Fruit fly (Drosophila melanogaster): Measurements from ENCODE around the gene CG34140.

The CG34140 gene

DNA sequence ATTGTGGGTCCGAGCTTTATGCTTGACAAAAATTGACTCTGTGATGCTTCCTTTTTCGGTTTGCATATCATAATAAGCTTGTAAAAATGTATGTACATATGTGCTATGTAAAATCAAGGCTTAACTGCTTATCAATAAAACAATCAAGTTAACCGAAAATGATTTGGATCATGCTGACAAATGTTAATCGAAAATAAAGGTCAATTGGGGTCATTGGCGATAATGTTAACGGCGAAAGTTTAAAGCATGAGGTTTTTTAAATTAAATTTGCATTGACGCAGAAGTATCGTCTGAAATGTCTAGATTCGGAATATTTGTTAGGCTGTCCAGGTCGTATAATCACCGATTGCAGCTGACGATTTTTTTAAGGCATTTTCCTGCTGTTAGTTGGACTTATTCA is 32.1 kb upstream of the CG34140 start, which contains the start of gene Kaz1-ORFB:
TSS of gene Kaz1-ORFB (plus strand) at position 301 of the 400 bp plus-strand sequence.
- TF ChIP-seq lola (GFP tag; optimal IDR thresholded peaks at IDR 0.05) = no peak
- no peak for TF ChIP-seq ey (GFP tag; optimal IDR thresholded peaks at IDR 0.05)
- no peak for TF ChIP-seq Rel (GFP tag; optimal IDR thresholded peaks at IDR 0.05)
- no peak for TF ChIP-seq Rel (tag; optimal IDR thresholded peaks at IDR 0.05)
- no peak for TF ChIP-seq Hnf4 (GFP tag; optimal IDR thresholded peaks at IDR 0.05)
- no peak for TF ChIP-seq dmrt93B (GFP tag; optimal IDR thresholded peaks at IDR 0.05)
- TF ChIP-seq Myc (optimal IDR thresholded peaks at IDR 0.05) = no peak
- TF ChIP-seq Hr78 (GFP tag; optimal IDR thresholded peaks at IDR 0.05) = no peak
- TF ChIP-seq CrebA (GFP tag; optimal IDR thresholded peaks at IDR 0.05; ENCODE audit: borderline replicate concordance) = no peak
- TF ChIP-seq usp (GFP tag; optimal IDR thresholded peaks at IDR 0.05) = no peak
- no peak for TF ChIP-seq brk (GFP tag; optimal IDR thresholded peaks at IDR 0.05)
- no peak for TF ChIP-seq br (GFP tag; optimal IDR thresholded peaks at IDR 0.05)
- no peak for TF ChIP-seq foxo (GFP tag; optimal IDR thresholded peaks at IDR 0.05)
- TF ChIP-seq OdsH (GFP tag; optimal IDR thresholded peaks at IDR 0.05) = no peak

DNA sequence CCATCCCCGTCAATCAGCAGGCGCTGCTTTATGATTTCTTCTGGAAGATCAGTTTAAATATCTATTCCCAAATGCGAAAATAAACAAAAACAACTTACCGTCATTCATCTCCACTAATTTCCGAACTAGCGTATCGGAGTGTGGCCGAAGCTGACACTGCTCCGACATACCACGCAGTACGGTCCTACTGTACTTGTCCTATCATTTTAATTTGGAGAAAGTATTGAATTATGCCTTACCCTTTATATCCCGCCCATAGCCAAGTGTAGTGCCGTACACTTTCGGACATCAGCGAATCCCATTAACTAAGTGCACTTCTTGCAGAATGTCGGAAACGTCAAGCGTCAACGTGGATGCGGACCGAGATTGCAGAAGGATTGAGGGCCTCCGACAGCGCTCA is 28.3 kb upstream of the CG34140 start, which contains the start of the genes thoc7 and Dis3l2:
TSS of gene thoc7 (minus strand) at position 168 of the 400 bp plus-strand sequence.
TSS of gene Dis3l2 (plus strand) at position 190 of the 400 bp plus-strand sequence.
- TF ChIP-seq OdsH (GFP tag; optimal IDR thresholded peaks at IDR 0.05) (no peak), foxo (GFP tag; optimal IDR thresholded peaks at IDR 0.05) (no peak)

DNA sequence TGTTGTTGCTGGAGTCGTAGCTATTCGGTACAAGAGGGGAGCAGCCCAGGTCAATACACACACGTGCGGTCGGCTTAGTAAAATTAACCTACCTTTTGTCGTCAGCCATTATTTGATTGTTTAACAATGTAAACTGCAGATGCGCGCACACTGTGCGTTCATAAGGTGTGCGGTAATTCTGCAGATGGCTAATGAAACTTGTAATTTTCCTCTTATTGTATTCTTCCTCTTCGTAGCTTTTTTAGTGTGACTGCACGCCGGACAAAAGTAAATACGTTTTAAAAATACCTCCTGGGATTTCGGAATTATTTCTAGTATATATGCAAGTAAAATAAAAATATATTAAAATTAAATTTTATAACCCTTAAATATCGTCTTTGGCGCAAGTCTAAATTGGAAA is 27.0 kb upstream of the CG34140 start, which contains the start of gene Prp4k:
TSS of gene Prp4k (minus strand) at position 258 of the 400 bp plus-strand sequence.
- no peak for TF ChIP-seq jim (GFP tag; optimal IDR thresholded peaks at IDR 0.05)
- TF ChIP-seq Hr78 (GFP tag; optimal IDR thresholded peaks at IDR 0.05) = no peak
- TF ChIP-seq CrebA (GFP tag; optimal IDR thresholded peaks at IDR 0.05; ENCODE audit: borderline replicate concordance) = no peak
- TF ChIP-seq psq (GFP tag; optimal IDR thresholded peaks at IDR 0.05) = peak; percentile 21
- no peak for TF ChIP-seq Rel (GFP tag; optimal IDR thresholded peaks at IDR 0.05)
- peak; percentile 30 for TF ChIP-seq Rel (tag; optimal IDR thresholded peaks at IDR 0.05)

- TF ChIP-seq foxo (GFP tag; optimal IDR thresholded peaks at IDR 0.05) (peak in 1 of 2 experiments; percentile 97), Vsx2 (GFP tag; optimal IDR thresholded peaks at IDR 0.05; ENCODE audit: partially characterized antibody) (no peak), Dfd (GFP tag; optimal IDR thresholded peaks at IDR 0.05) (no peak), Hnf4 (GFP tag; optimal IDR thresholded peaks at IDR 0.05) (peak; percentile 81), Myc (optimal IDR thresholded peaks at IDR 0.05) (peak; percentile 6), N (GFP tag; optimal IDR thresholded peaks at IDR 0.05) (no peak), dl (GFP tag; optimal IDR thresholded peaks at IDR 0.05; ENCODE audit: insufficient read depth in 1 of 2, partially characterized antibody in 2 of 2) (no peak), CG32264 (GFP tag; optimal IDR thresholded peaks at IDR 0.05) (peak; percentile 52), Mio (GFP tag; optimal IDR thresholded peaks at IDR 0.05) (no peak), pan (optimal IDR thresholded peaks at IDR 0.05) (no peak), Dif (GFP tag; optimal IDR thresholded peaks at IDR 0.05; ENCODE audit: partially characterized antibody) (no peak), dsf (GFP tag; optimal IDR thresholded peaks at IDR 0.05; ENCODE audit: borderline replicate concordance) (peak; percentile 51), Hr78 (GFP tag; optimal IDR thresholded peaks at IDR 0.05) (no peak), OdsH (GFP tag; optimal IDR thresholded peaks at IDR 0.05) (peak; percentile 96), sage (GFP tag; optimal IDR thresholded peaks at IDR 0.05) (no peak), sv (GFP tag; optimal IDR thresholded peaks at IDR 0.05) (peak; percentile 73), dmrt93B (GFP tag; optimal IDR thresholded peaks at IDR 0.05) (no peak), Rel (GFP tag; optimal IDR thresholded peaks at IDR 0.05) (peak; percentile 76), Rel (tag; optimal IDR thresholded peaks at IDR 0.05) (peak; percentile 90), CrebA (GFP tag; optimal IDR thresholded peaks at IDR 0.05; ENCODE audit: borderline replicate concordance) (no peak), GATAd (GFP tag; optimal IDR thresholded peaks at IDR 0.05) (no peak), rgr (GFP tag; optimal IDR thresholded peaks at IDR 0.05) (peak; percentile 97), tai (GFP tag; optimal IDR thresholded peaks at IDR 0.05) (no peak), Jra (GFP tag; optimal IDR thresholded peaks at IDR 0.05) (peak; percentile 77), br (GFP tag; optimal IDR thresholded peaks at IDR 0.05) (no peak), fru (GFP tag; optimal IDR thresholded peaks at IDR 0.05) (peak; percentile 95), brk (GFP tag; optimal IDR thresholded peaks at IDR 0.05) (no peak), usp (GFP tag; optimal IDR thresholded peaks at IDR 0.05) (no peak), Abd-B (GFP tag; optimal IDR thresholded peaks at IDR 0.05) (no peak), Sp1 (GFP tag; optimal IDR thresholded peaks at IDR 0.05) (peak; percentile 98), Hr83 (GFP tag; optimal IDR thresholded peaks at IDR 0.05; ENCODE audit: poor library complexity, severe bottlenecking) (peak; percentile 21), CG9705 (GFP tag; optimal IDR thresholded peaks at IDR 0.05) (peak; percentile 94), psq (GFP tag; optimal IDR thresholded peaks at IDR 0.05) (peak; percentile 91), ey (GFP tag; optimal IDR thresholded peaks at IDR 0.05) (peak; percentile 84), jim (GFP tag; optimal IDR thresholded peaks at IDR 0.05) (no peak), lola (GFP tag; optimal IDR thresholded peaks at IDR 0.05) (no peak), HLH106 (tag; optimal IDR thresholded peaks at IDR 0.05) (peak; percentile 98), h (GFP tag; optimal IDR thresholded peaks at IDR 0.05) (peak; percentile 94), woc (GFP tag; optimal IDR thresholded peaks at IDR 0.05) (no peak)
These were observed 21.6 kb upstream of the CG34140 start, which contains the start of the genes Gk1 and CG13876 for dm6 chr3L:205723-206284. TSS of gene Gk1 (minus strand) at chr3L:205844. TSS of gene CG13876 (plus strand) at chr3L:206134.
